Worm (Caenorhabditis elegans) whole organism, early embryonic: ENCODE data around the gene ZC21.8.

Experiments
- ets-7 ChIP-seq: sonication (generic microtip); optimal IDR thresholded peaks from 2 replicates; lab custom pipeline; 2016; ENCODE audit warnings: missing genotype, missing genetic modification characterization, missing compliant biosample characterization
- hmg-4 ChIP-seq: fragments of 200-800 bp; sonication (Bioruptor generic); optimal IDR thresholded peaks from 2 replicates; lab custom pipeline; 2018; ENCODE audit warnings: mild to moderate bottlenecking, missing genetic modification characterization, missing compliant biosample characterization
- tbx-11 ChIP-seq: fragments of 200-800 bp; sonication (Bioruptor generic); IDR thresholded peaks from 2 replicates; pipeline ENCODE4 v1.3.6; 2022; ENCODE audit warnings: missing genetic modification characterization, missing compliant biosample characterization

DNA sequence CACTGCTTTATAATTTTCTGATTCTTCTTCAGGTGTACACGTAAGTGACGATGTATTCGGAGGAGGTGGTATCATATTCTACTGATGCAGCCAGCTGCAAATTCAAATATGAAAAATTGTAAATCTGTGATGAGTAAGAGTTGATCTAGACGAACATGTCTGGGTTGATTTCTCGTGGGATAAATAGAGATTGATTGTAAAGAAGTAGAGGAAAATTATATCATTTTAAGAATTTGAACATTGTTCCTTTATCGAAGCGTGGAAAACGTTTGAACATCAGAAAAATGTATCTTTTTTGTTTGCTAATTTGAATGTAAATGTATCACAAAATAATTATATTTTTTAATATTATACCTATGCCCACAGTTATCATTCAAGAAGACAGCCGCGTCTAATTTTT lies 25.7 kb upstream of the ZC21.8 start, which contains the start of gene ZC21.6:
- TF ChIP-seq ets-7 (tag; lab: Kevin White, UChicago): no peak
- no peak for TF ChIP-seq tbx-11
- TF ChIP-seq hmg-4 (GFP tag; lab: Kevin White, UChicago): no peak
